Worm (Caenorhabditis elegans) whole organism, L1 larva: ENCODE data around the gene F28B1.2.
A peak's percentile ranks its signal among the peaks of the same experiment; 100 is the strongest.

Experiments
- C04F5.9 ChIP-seq: sonication (generic microtip); optimal IDR thresholded peaks from 2 replicates; lab custom pipeline; 2016; ENCODE audit warnings: missing genetic modification characterization, missing compliant biosample characterization
- C34B4.2 ChIP-seq: sonication (generic microtip); optimal IDR thresholded peaks from 2 replicates; lab custom pipeline; 2017; ENCODE audit warnings: mild to moderate bottlenecking, missing genetic modification characterization, missing compliant biosample characterization
- Y116A8C.19 ChIP-seq: sonication (generic microtip); optimal IDR thresholded peaks from 2 replicates; lab custom pipeline; 2016; ENCODE audit warnings: missing compliant biosample characterization, missing genetic modification characterization, borderline replicate concordance
- aly-2 ChIP-seq: fragments of 150-350 bp; optimal IDR thresholded peaks from 2 replicates; lab custom pipeline; 2014; ENCODE audit warnings: missing biosample characterization, missing genetic modification characterization
- ama-1 ChIP-seq: fragments of 150-350 bp; optimal IDR thresholded peaks from 2 replicates; lab custom pipeline; 2014
- ceh-63 ChIP-seq: fragments of 200-800 bp; sonication (Bioruptor generic); optimal IDR thresholded peaks from 2 replicates; lab custom pipeline; 2018; ENCODE audit warnings: mild to moderate bottlenecking, missing genetic modification characterization, missing compliant biosample characterization
- ceh-8 ChIP-seq: fragments of 200-800 bp; sonication (Bioruptor generic); optimal IDR thresholded peaks from 2 replicates; lab custom pipeline; 2018; ENCODE audit warnings: mild to moderate bottlenecking, missing genetic modification characterization, moderate library complexity, missing compliant biosample characterization
- dpl-1 ChIP-seq, 3 experiments: fragments of 150-350 bp in 2 of 3; sonication (generic microtip) in 1 of 3; optimal IDR thresholded peaks; 2 replicates each; lab custom pipeline; 2014 to 2017; ENCODE audit warnings: missing biosample characterization in 3 of 3, missing genetic modification characterization in 3 of 3, missing genetic modification reagents in 3 of 3
- efl-1 ChIP-seq, 4 experiments: fragments of 150-350 bp; optimal IDR thresholded peaks in 3 of 4; peaks in 1 of 4; 1 replicate in 1 of 4; 2 replicates in 3 of 4; lab custom pipeline; 2014; ENCODE audit warnings: missing biosample characterization in 2 of 4, missing genetic modification characterization in 2 of 4, missing genetic modification reagents in 2 of 4
- efl-3 ChIP-seq: fragments of 200-800 bp; sonication (Bioruptor generic); optimal IDR thresholded peaks from 2 replicates; lab custom pipeline; 2018; ENCODE audit warnings: mild to moderate bottlenecking, missing genetic modification characterization, missing compliant biosample characterization
- elt-3 ChIP-seq, 6 experiments: fragments of 150-350 bp in 1 of 6; sonication (generic microtip); optimal IDR thresholded peaks; 2 replicates each; lab custom pipeline; 2017 to 2018; ENCODE audit warnings: missing biosample characterization in 6 of 6, missing genetic modification characterization in 6 of 6, inconsistent platforms in 1 of 6
- fkh-10 ChIP-seq: sonication (generic microtip); optimal IDR thresholded peaks from 2 replicates; lab custom pipeline; 2017; ENCODE audit warnings: missing biosample characterization, missing genetic modification reagents, missing genetic modification characterization
- grh-1 ChIP-seq: fragments of 200-800 bp; sonication (Bioruptor generic); IDR thresholded peaks from 2 replicates; pipeline ENCODE4 v1.3.6; 2022; ENCODE audit warnings: missing genetic modification reagents, missing genetic modification characterization, missing compliant biosample characterization
- hlh-17 ChIP-seq: fragments of 200-800 bp; sonication (Bioruptor generic); optimal IDR thresholded peaks from 2 replicates; lab custom pipeline; 2018; ENCODE audit warnings: missing genetic modification characterization, mild to moderate bottlenecking, missing compliant biosample characterization, moderate library complexity, borderline replicate concordance
- jun-1 ChIP-seq: fragments of 150-350 bp; optimal IDR thresholded peaks from 2 replicates; lab custom pipeline; 2014; ENCODE audit warnings: missing biosample characterization, missing genetic modification reagents, missing genetic modification characterization
- lin-13 ChIP-seq: fragments of 150-350 bp; optimal IDR thresholded peaks from 2 replicates; lab custom pipeline; 2014; ENCODE audit warnings: missing biosample characterization, missing genetic modification reagents, missing genetic modification characterization
- lin-35 ChIP-seq, 2 experiments: fragments of 150-350 bp; optimal IDR thresholded peaks; 2 replicates each; lab custom pipeline; 2014; ENCODE audit warnings: missing biosample characterization in 2 of 2, missing genetic modification characterization in 2 of 2, missing genetic modification reagents in 2 of 2
- lir-3 ChIP-seq: sonication (generic microtip); optimal IDR thresholded peaks from 2 replicates; lab custom pipeline; 2016; ENCODE audit warnings: mild to moderate bottlenecking, missing genetic modification characterization, moderate library complexity, missing compliant biosample characterization; ENCODE audit not compliant: poor library complexity
- mep-1 ChIP-seq: fragments of 150-350 bp; optimal IDR thresholded peaks from 2 replicates; lab custom pipeline; 2014; ENCODE audit warnings: missing biosample characterization, missing genetic modification characterization
- nhr-11 ChIP-seq: fragments of 150-350 bp; optimal IDR thresholded peaks from 2 replicates; lab custom pipeline; 2014; ENCODE audit warnings: missing biosample characterization, missing genetic modification characterization
- nhr-19 ChIP-seq: fragments of 200-800 bp; sonication (Bioruptor generic); conservative IDR thresholded peaks from 2 replicates; pipeline ENCODE4 v1.3.6; 2022; ENCODE audit warnings: missing genetic modification characterization, missing compliant biosample characterization
- nhr-237 ChIP-seq: fragments of 150-350 bp; optimal IDR thresholded peaks from 2 replicates; lab custom pipeline; 2014; ENCODE audit warnings: missing biosample characterization, missing genetic modification characterization
- nhr-28 ChIP-seq: fragments of 150-350 bp; optimal IDR thresholded peaks from 2 replicates; lab custom pipeline; 2014; ENCODE audit warnings: missing biosample characterization, missing genetic modification characterization
- nhr-76 ChIP-seq: sonication (generic microtip); optimal IDR thresholded peaks from 2 replicates; lab custom pipeline; 2017; ENCODE audit warnings: missing biosample characterization, missing genetic modification characterization
- nhr-84 ChIP-seq: sonication (generic microtip); optimal IDR thresholded peaks from 2 replicates; lab custom pipeline; 2017; ENCODE audit warnings: missing biosample characterization, missing genetic modification characterization
- nhr-90 ChIP-seq: sonication (generic microtip); optimal IDR thresholded peaks from 2 replicates; lab custom pipeline; 2016; ENCODE audit warnings: mild to moderate bottlenecking, missing genetic modification characterization, missing compliant biosample characterization; ENCODE audit not compliant: poor library complexity
- pag-3 ChIP-seq: sonication (generic microtip); optimal IDR thresholded peaks from 2 replicates; lab custom pipeline; 2017; ENCODE audit warnings: missing genetic modification characterization, mild to moderate bottlenecking, missing compliant biosample characterization, antibody characterized with exemption, borderline replicate concordance; ENCODE audit not compliant: insufficient read depth
- pax-3 ChIP-seq: fragments of 200-800 bp; sonication (Bioruptor generic); optimal IDR thresholded peaks from 2 replicates; lab custom pipeline; 2018; ENCODE audit warnings: mild to moderate bottlenecking, missing genetic modification characterization, moderate library complexity, missing compliant biosample characterization
- snpc-4 ChIP-seq: fragments of 150-350 bp; optimal IDR thresholded peaks from 2 replicates; lab custom pipeline; 2014; ENCODE audit warnings: missing biosample characterization, missing genetic modification characterization
- sup-37 ChIP-seq: fragments of 200-800 bp; sonication (Bioruptor generic); optimal IDR thresholded peaks from 2 replicates; lab custom pipeline; 2018; ENCODE audit warnings: mild to moderate bottlenecking, missing genetic modification characterization, missing compliant biosample characterization
- zag-1 ChIP-seq: fragments of 150-350 bp; optimal IDR thresholded peaks from 2 replicates; lab custom pipeline; 2014; ENCODE audit warnings: missing biosample characterization, missing genetic modification characterization

The F28B1.2 gene

ce11 chrV:17064676-17065075 is 20.1 kb downstream of the F28B1.2 start, which contains the start of gene srh-255:
Gene srh-255, plus strand, starts transcription at chrV:17064976.
- TF ChIP-seq nhr-90 (tag; lab: Kevin White, UChicago) (no peak), aly-2 (no peak), sup-37 (GFP tag; lab: Kevin White, UChicago) (no peak), snpc-4 (tag; lab: Kevin White, UChicago) (no peak), pag-3 (tag; lab: Kevin White, UChicago) (no peak), nhr-237 (tag; lab: Kevin White, UChicago) (no peak), nhr-84 (tag; lab: Kevin White, UChicago) (no peak), nhr-11 (tag; lab: Kevin White, UChicago) (no peak), ceh-63 (no peak), ama-1 (no peak)

ce11 chrV:17066634-17067033 is 22.0 kb downstream of the F28B1.2 start:
- no peak for TF ChIP-seq ceh-63

- TF ChIP-seq nhr-76 (tag; lab: Kevin White, UChicago) (no peak), efl-3 (GFP tag; lab: Kevin White, UChicago) (no peak), efl-1 (optimal IDR thresholded peaks at IDR 0.05; lab: Kevin White, UChicago) (no peak), efl-1 (GFP tag; optimal IDR thresholded peaks at IDR 0.05 in 1 of 2; lab: Kevin White, UChicago) (peak in 1 of 2 experiments; percentile 65)
These were observed 24.2 kb downstream of the F28B1.2 start, which contains the start of gene T05E12.8 for ce11 chrV:17068839-17069238. Gene T05E12.8, plus strand, starts transcription at chrV:17069139.

ce11 chrV:17071578-17071977 is 27.0 kb downstream of the F28B1.2 start, which contains the start of gene srbc-14:
Gene srbc-14, minus strand, starts transcription at chrV:17071678.
- no peak for TF ChIP-seq pag-3 (tag; lab: Kevin White, UChicago)
- TF ChIP-seq pax-3 (tag; lab: Kevin White, UChicago): no peak
- TF ChIP-seq fkh-10: no peak
- no peak for TF ChIP-seq ama-1
- TF ChIP-seq nhr-19 (GFP tag; lab: Robert Waterston, UW): no peak
- no peak for TF ChIP-seq efl-3 (GFP tag; lab: Kevin White, UChicago)
- no peak for TF ChIP-seq C04F5.9 (tag; lab: Kevin White, UChicago)
- TF ChIP-seq dpl-1 (GFP tag; optimal IDR thresholded peaks at IDR 0.05; lab: Kevin White, UChicago): no peak
- TF ChIP-seq nhr-76 (tag; lab: Kevin White, UChicago): no peak
- no peak for TF ChIP-seq lin-35 (GFP tag; optimal IDR thresholded peaks at IDR 0.05; lab: Kevin White, UChicago)
- no peak for TF ChIP-seq mep-1 (tag; lab: Kevin White, UChicago)

ce11 chrV:17075900-17076299 is 31.3 kb downstream of the F28B1.2 start, which contains the start of gene str-125:
Gene str-125, minus strand, starts transcription at chrV:17076000.
- TF ChIP-seq nhr-28: no peak
- TF ChIP-seq sup-37 (GFP tag; lab: Kevin White, UChicago): no peak
- TF ChIP-seq lir-3 (tag; lab: Kevin White, UChicago): no peak
- TF ChIP-seq ceh-8 (GFP tag; lab: Kevin White, UChicago): no peak
- TF ChIP-seq hlh-17 (GFP tag; lab: Kevin White, UChicago): no peak
- TF ChIP-seq ama-1: no peak

ce11 chrV:17077889-17078288 is 33.3 kb downstream of the F28B1.2 start, which contains the start of gene T05E12.3:
Gene T05E12.3, minus strand, starts transcription at chrV:17077989.
- TF ChIP-seq elt-3 (tag; optimal IDR thresholded peaks at IDR 0.05; lab: Kevin White, UChicago) (no peak), grh-1 (GFP tag; lab: Robert Waterston, UW) (no peak), Y116A8C.19 (tag; lab: Kevin White, UChicago) (no peak), zag-1 (tag; lab: Kevin White, UChicago) (no peak), C34B4.2 (no peak), jun-1 (tag; lab: Kevin White, UChicago) (no peak), lin-13 (GFP tag; lab: Kevin White, UChicago) (no peak)
